Fruit fly (Drosophila melanogaster) S2 (cell line): ENCODE results near the gene Ank.

Experiments
- CG8478 ChIP-seq: fragments of >200 bp; optimal IDR thresholded peaks from 2 replicates; lab custom pipeline; 2018
- CTCF ChIP-seq, 2 experiments: fragments of >200 bp; optimal IDR thresholded peaks; 2 replicates each; lab custom pipeline; 2018

DNA sequence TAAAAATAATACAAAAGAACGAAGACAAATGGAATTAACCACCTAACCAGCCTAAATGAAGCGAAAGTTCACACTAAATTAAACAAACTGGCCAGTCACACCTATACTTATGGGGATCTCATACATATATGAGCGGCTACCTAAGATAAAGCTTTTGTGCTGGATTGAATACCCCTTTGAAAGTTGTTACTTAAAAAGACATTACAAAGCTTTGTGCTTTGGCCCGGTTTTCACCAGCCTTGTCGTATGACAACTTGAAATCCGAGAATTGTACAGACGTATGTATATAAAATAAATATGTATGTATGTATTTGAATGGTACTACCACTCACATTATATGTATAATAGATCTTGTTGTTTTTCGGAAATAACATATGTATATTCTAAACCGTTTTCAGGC, 26.3 kb upstream of the Ank start, which contains the start of gene CG31997:
- TF ChIP-seq CG8478 (lab: Kevin White, UChicago), result no peak
- no peak for TF ChIP-seq CTCF (optimal IDR thresholded peaks at IDR 0.05; lab: Kevin White, UChicago)
